Worm (Caenorhabditis elegans): ENCODE measurements around the gene dop-1.

Gene dop-1

ce11 chrX:4404717-4405116 lies 13.9 kb downstream of the dop-1 start:
- TF ChIP-seq ceh-43 (GFP tag; optimal IDR thresholded peaks at IDR 0.05), result no peak
- no peak for TF ChIP-seq hlh-1 (tag; optimal IDR thresholded peaks at IDR 0.05)
- no peak for TF ChIP-seq ham-2 (GFP tag; optimal IDR thresholded peaks at IDR 0.05)
- TF ChIP-seq ces-1 (GFP tag; optimal IDR thresholded peaks at IDR 0.05), result no peak
- no peak for TF ChIP-seq ztf-11 (tag; optimal IDR thresholded peaks at IDR 0.05)
- TF ChIP-seq flh-1 (GFP tag; optimal IDR thresholded peaks at IDR 0.05), result no peak
- no peak for TF ChIP-seq mab-5 (tag; optimal IDR thresholded peaks at IDR 0.05)
- no peak for TF ChIP-seq ceh-83 (GFP tag; optimal IDR thresholded peaks at IDR 0.05)
- no peak for TF ChIP-seq bed-3 (GFP tag; optimal IDR thresholded peaks at IDR 0.05)
- no peak for TF ChIP-seq drap-1 (GFP tag; optimal IDR thresholded peaks at IDR 0.05)
- TF ChIP-seq elt-1 (tag; optimal IDR thresholded peaks at IDR 0.05; ENCODE audit: borderline replicate concordance, insufficient read depth), result no peak
- no peak for TF ChIP-seq zip-8 (tag; optimal IDR thresholded peaks at IDR 0.05)
- no peak for TF ChIP-seq lin-32 (GFP tag; optimal IDR thresholded peaks at IDR 0.05)
- no peak for TF ChIP-seq unc-120 (tag; optimal IDR thresholded peaks at IDR 0.05; ENCODE audit: poor library complexity, severe bottlenecking)
- TF ChIP-seq cnd-1 (tag; optimal IDR thresholded peaks at IDR 0.05), result no peak
- no peak for TF ChIP-seq snpc-4 (tag; optimal IDR thresholded peaks at IDR 0.05)

DNA sequence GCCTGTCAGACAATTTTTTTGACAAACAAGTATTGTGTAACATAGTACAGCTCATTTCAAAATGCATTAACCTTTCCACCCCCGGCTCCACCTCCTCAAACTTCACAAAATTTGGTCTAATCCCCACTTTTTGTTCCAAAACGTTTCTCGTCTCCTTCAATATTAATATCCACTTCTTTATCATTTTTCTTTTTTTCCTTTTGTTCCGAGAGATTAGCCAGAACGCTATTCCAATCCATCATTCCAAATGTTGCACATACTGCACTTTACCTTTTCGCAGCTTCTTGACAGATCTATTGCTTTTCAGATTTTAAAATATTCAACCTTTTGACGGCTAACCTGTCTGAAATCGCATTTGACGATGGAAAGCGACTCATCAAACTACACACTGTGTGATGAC lies 15.8 kb downstream of the dop-1 start, which contains the start of gene D1079.1:
TSS of gene D1079.1 (plus strand) at position 301 of the 400 bp plus-strand sequence.
- TF ChIP-seq mep-1 (tag; optimal IDR thresholded peaks at IDR 0.05) (no peak), flh-1 (GFP tag; optimal IDR thresholded peaks at IDR 0.05) (no peak), bed-3 (GFP tag; optimal IDR thresholded peaks at IDR 0.05) (no peak), nhr-237 (tag; optimal IDR thresholded peaks at IDR 0.05) (no peak), blmp-1 (tag; optimal IDR thresholded peaks at IDR 0.05) (no peak), ces-1 (GFP tag; optimal IDR thresholded peaks at IDR 0.05) (no peak), nhr-76 (tag; optimal IDR thresholded peaks at IDR 0.05) (no peak), ztf-11 (tag; optimal IDR thresholded peaks at IDR 0.05) (no peak), drap-1 (GFP tag; optimal IDR thresholded peaks at IDR 0.05) (no peak), elt-3 (tag; optimal IDR thresholded peaks at IDR 0.05) (no peak), tbx-8 (GFP tag; optimal IDR thresholded peaks at IDR 0.05) (no peak)

- no peak for TF ChIP-seq elt-1 (tag; optimal IDR thresholded peaks at IDR 0.05; ENCODE audit: borderline replicate concordance, insufficient read depth)
Measured at ce11 chrX:4400296-4400695, 18.4 kb downstream of the dop-1 start.

ce11 chrX:4397460-4397859 lies 21.2 kb downstream of the dop-1 start:
- TF ChIP-seq drap-1 (GFP tag; optimal IDR thresholded peaks at IDR 0.05) (no peak), nhr-76 (tag; optimal IDR thresholded peaks at IDR 0.05) (no peak), unc-120 (tag; optimal IDR thresholded peaks at IDR 0.05; ENCODE audit: poor library complexity, severe bottlenecking) (no peak), M03D4.4 (tag; optimal IDR thresholded peaks at IDR 0.05) (no peak), nhr-2 (tag; optimal IDR thresholded peaks at IDR 0.05) (no peak), sem-2 (GFP tag; optimal IDR thresholded peaks at IDR 0.05) (no peak), nhr-28 (tag; optimal IDR thresholded peaks at IDR 0.05) (no peak), mls-2 (tag; optimal IDR thresholded peaks at IDR 0.05) (no peak), nhr-237 (tag; optimal IDR thresholded peaks at IDR 0.05) (no peak), pha-4 (tag; optimal IDR thresholded peaks at IDR 0.05) (no peak), ham-2 (GFP tag; optimal IDR thresholded peaks at IDR 0.05) (no peak), elt-1 (tag; optimal IDR thresholded peaks at IDR 0.05; ENCODE audit: borderline replicate concordance, insufficient read depth) (no peak), blmp-1 (tag; optimal IDR thresholded peaks at IDR 0.05) (no peak), mab-5 (tag; optimal IDR thresholded peaks at IDR 0.05) (no peak), ceh-43 (GFP tag; optimal IDR thresholded peaks at IDR 0.05) (no peak), flh-1 (GFP tag; optimal IDR thresholded peaks at IDR 0.05) (no peak), unc-39 (tag; optimal IDR thresholded peaks at IDR 0.05) (no peak), tbx-8 (GFP tag; optimal IDR thresholded peaks at IDR 0.05) (no peak), sptf-1 (tag; optimal IDR thresholded peaks at IDR 0.05) (no peak)

- TF ChIP-seq ceh-39 (tag; optimal IDR thresholded peaks at IDR 0.05) (peak; percentile 24), sptf-1 (tag; optimal IDR thresholded peaks at IDR 0.05) (peak; percentile 33), hlh-1 (tag; optimal IDR thresholded peaks at IDR 0.05) (peak; percentile 26), snpc-4 (tag; optimal IDR thresholded peaks at IDR 0.05) (no peak), nhr-237 (tag; optimal IDR thresholded peaks at IDR 0.05) (peak; percentile 44), drap-1 (GFP tag; optimal IDR thresholded peaks at IDR 0.05) (peak; percentile 56), unc-120 (tag; optimal IDR thresholded peaks at IDR 0.05; ENCODE audit: poor library complexity, severe bottlenecking) (no peak), mls-2 (tag; optimal IDR thresholded peaks at IDR 0.05) (no peak), lsy-2 (tag; optimal IDR thresholded peaks at IDR 0.05) (peak; percentile 44), elt-3 (tag; optimal IDR thresholded peaks at IDR 0.05) (peak; percentile 29), mep-1 (tag; optimal IDR thresholded peaks at IDR 0.05) (peak; percentile 45), lin-32 (GFP tag; optimal IDR thresholded peaks at IDR 0.05) (no peak), pha-4 (tag; optimal IDR thresholded peaks at IDR 0.05) (peak; percentile 33), cnd-1 (tag; optimal IDR thresholded peaks at IDR 0.05) (peak; percentile 27), ham-2 (GFP tag; optimal IDR thresholded peaks at IDR 0.05) (peak; percentile 67)
Measured at ce11 chrX:4395073-4395850, 23.4 kb downstream of the dop-1 start.
